Fruit fly (Drosophila melanogaster): Measurements from ENCODE around the gene CG9672.

- TF ChIP-seq EcR (GFP tag; optimal IDR thresholded peaks at IDR 0.05), result no peak
- no peak for TF ChIP-seq Pif1B (GFP tag; optimal IDR thresholded peaks at IDR 0.05)
- TF ChIP-seq CG4496 (GFP tag; IDR thresholded peaks at IDR 0.05), result no peak
- no peak for TF ChIP-seq rn (GFP tag; IDR thresholded peaks at IDR 0.05)
- TF ChIP-seq CG14655 (GFP tag; optimal IDR thresholded peaks at IDR 0.05), result no peak
- TF ChIP-seq CG10348 (GFP tag; IDR thresholded peaks at IDR 0.05), result no peak
- no peak for TF ChIP-seq CG15710 (tag; optimal IDR thresholded peaks at IDR 0.05)
- TF ChIP-seq CG8301 (tag; optimal IDR thresholded peaks at IDR 0.05), result no peak
- no peak for TF ChIP-seq Pif1A (GFP tag; optimal IDR thresholded peaks at IDR 0.05)
- no peak for TF ChIP-seq CG32121 (GFP tag; IDR thresholded peaks at IDR 0.05)
- TF ChIP-seq gl (tag; optimal IDR thresholded peaks at IDR 0.05), result no peak
- no peak for TF ChIP-seq Snoo (tag; optimal IDR thresholded peaks at IDR 0.05)
- TF ChIP-seq CG17806 (tag; optimal IDR thresholded peaks at IDR 0.05), result no peak
Observed at dm6 chrX:16721168-16721567, 14.5 kb upstream of the CG9672 start, which contains the start of the genes CG32572 and CG34325.
